Worm (Caenorhabditis elegans): ENCODE data around the gene T19C3.7.

The T19C3.7 gene

DNA sequence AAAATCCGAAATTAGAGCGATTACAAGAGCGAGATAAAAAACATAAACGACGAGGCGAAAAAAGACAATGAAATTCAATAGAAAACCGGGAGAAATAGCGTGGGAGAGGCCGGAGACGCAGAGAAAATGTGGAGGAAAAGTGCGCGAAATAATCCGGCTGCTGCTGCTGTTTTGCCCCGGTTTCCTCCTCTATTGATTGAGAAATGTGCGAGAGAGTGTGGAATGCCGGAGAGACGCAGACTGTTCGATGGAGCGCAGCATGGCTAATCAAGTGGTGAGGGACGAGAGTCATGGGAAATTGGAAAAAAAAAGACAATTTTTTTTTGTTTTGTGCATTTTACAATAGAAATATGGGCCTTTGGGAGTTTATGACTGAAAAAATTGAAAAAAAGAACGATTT, 37.8 kb downstream of the T19C3.7 start (continued):
- no peak for TF ChIP-seq ceh-91 (GFP tag; IDR thresholded peaks at IDR 0.05)
- no peak for TF ChIP-seq F39B2.1 (GFP tag; IDR thresholded peaks at IDR 0.05)
- no peak for TF ChIP-seq snpc-1.1 (tag; optimal IDR thresholded peaks at IDR 0.05; ENCODE audit: insufficient read depth)
- no peak for TF ChIP-seq madf-10 (tag; optimal IDR thresholded peaks at IDR 0.05)
- no peak for TF ChIP-seq hrde-1 (tag; optimal IDR thresholded peaks at IDR 0.05; ENCODE audit: borderline replicate concordance)
- TF ChIP-seq pha-4 (tag; optimal IDR thresholded peaks at IDR 0.05), result no peak

DNA sequence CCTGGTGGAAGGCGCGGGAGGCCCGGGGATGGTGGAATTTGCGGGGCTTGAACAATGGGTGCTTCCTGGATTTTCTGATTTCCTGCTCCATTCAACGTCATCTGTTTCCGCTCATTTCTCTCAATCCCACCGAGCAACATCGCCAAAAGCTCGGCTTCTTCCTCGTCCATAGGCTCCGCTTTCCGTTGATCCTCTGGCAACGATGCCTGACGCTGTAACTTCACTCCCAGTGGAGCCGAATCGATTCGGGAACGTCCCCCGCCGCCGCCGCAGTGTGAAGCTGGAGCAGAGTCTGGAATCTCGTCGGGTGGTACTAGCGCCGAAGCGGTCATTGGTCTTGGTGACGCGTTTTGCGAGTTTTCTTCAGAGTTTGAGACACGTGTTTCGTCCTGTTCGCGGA, 40.5 kb downstream of the T19C3.7 start:
- TF ChIP-seq egrh-3 (GFP tag; IDR thresholded peaks at IDR 0.05) (peak; percentile 42; the same call in 1 of the 2 replicates), ztf-28 (GFP tag; IDR thresholded peaks at IDR 0.05) (0 out of 2 replicates have a peak, but pooled peaks have one; percentile 36), ztf-26 (tag; optimal IDR thresholded peaks at IDR 0.05) (no peak), zfh-2 (GFP tag; conservative IDR thresholded peaks at IDR 0.05) (peak; percentile 70)

DNA sequence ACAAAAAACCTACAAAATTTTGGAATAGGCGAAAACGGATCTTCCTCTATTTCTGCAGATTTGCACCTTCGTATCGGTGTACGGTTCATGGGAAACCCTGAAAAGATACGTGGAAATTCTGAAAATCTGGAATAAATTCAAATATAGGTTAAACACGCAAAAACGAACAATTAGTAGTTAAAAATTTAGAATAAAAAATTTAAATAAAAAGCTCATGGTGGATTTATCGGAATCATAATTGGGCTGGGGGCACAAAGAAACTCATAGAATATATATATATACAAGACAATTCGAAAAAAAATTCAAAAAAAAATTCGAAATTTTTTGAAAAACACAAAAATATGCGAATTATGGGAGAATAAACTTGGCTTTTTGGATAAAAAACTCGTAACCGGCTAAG, 49.0 kb downstream of the T19C3.7 start, which contains the start of gene helq-1:
TSS of gene helq-1 (minus strand) at position 101 of the 400 bp plus-strand sequence.
- TF ChIP-seq rec-8 (tag; optimal IDR thresholded peaks at IDR 0.05), result no peak
- no peak for TF ChIP-seq ceh-40 (GFP tag; IDR thresholded peaks at IDR 0.05)
- no peak for TF ChIP-seq nhr-27 (tag; optimal IDR thresholded peaks at IDR 0.05)
- no peak for TF ChIP-seq aptf-2 (GFP tag; conservative IDR thresholded peaks at IDR 0.05)
- TF ChIP-seq lin-54 (GFP tag; optimal IDR thresholded peaks at IDR 0.05), result no peak
- no peak for TF ChIP-seq F33H1.4 (GFP tag; IDR thresholded peaks at IDR 0.05)
- TF ChIP-seq chd-7 (tag; optimal IDR thresholded peaks at IDR 0.05), result no peak
- TF ChIP-seq zfh-2 (GFP tag; conservative IDR thresholded peaks at IDR 0.05), result no peak
- TF ChIP-seq B0035.1 (tag; optimal IDR thresholded peaks at IDR 0.05), result no peak
- TF ChIP-seq Y95B8A.8 (GFP tag; IDR thresholded peaks at IDR 0.05), result no peak
- no peak for TF ChIP-seq ceh-27 (GFP tag; optimal IDR thresholded peaks at IDR 0.05)
- TF ChIP-seq sptf-2 (GFP tag; optimal IDR thresholded peaks at IDR 0.05), result no peak
- TF ChIP-seq let-607 (tag; optimal IDR thresholded peaks at IDR 0.05), result no peak
- no peak for TF ChIP-seq atf-7 (tag; optimal IDR thresholded peaks at IDR 0.05)
